Fruit fly (Drosophila melanogaster) whole organism, embryonic: Measurements from ENCODE around the gene CG11600.

ENCODE experiments used
- CG18764 ChIP-seq: fragments of 200-800 bp; sonication (Bioruptor generic); optimal IDR thresholded peaks from 3 replicates; lab custom pipeline; 2016; ENCODE audit warnings: missing biosample characterization, missing genetic modification characterization
- CG6854 ChIP-seq: fragments of 200-800 bp; sonication (Bioruptor generic); optimal IDR thresholded peaks from 3 replicates; lab custom pipeline; 2017; ENCODE audit warnings: missing biosample characterization, mild to moderate bottlenecking, missing genetic modification characterization
- CG8290 ChIP-seq, 3 experiments: fragments of 200-800 bp; sonication (Bioruptor generic); optimal IDR thresholded peaks; 2 replicates each; lab custom pipeline; 2016 to 2019; ENCODE audit warnings: missing biosample characterization in 3 of 3, missing genetic modification characterization in 3 of 3, mild to moderate bottlenecking in 2 of 3, moderate library complexity in 1 of 3
- CG8478 ChIP-seq: fragments of >200 bp; optimal IDR thresholded peaks from 2 replicates; lab custom pipeline; 2018
- Fer2 ChIP-seq: fragments of 200-800 bp; sonication (Bioruptor generic); optimal IDR thresholded peaks from 2 replicates; lab custom pipeline; 2018; ENCODE audit warnings: missing biosample characterization, mild to moderate bottlenecking, missing genetic modification characterization, moderate library complexity
- GATAe ChIP-seq: fragments of 200-800 bp; sonication (Bioruptor generic); conservative IDR thresholded peaks from 2 replicates; pipeline ENCODE4 v1.3.6; 2022; ENCODE audit warnings: missing biosample characterization, missing genetic modification characterization
- bab2 ChIP-seq: fragments of 200-800 bp; sonication (Bioruptor generic); optimal IDR thresholded peaks from 2 replicates; lab custom pipeline; 2016; ENCODE audit warnings: missing biosample characterization, missing genetic modification characterization
- dpn ChIP-seq, 2 experiments: fragments of 200-800 bp; sonication (Bioruptor generic); optimal IDR thresholded peaks; 3 replicates each; lab custom pipeline; 2016; ENCODE audit warnings: missing biosample characterization in 2 of 2, missing genetic modification characterization in 2 of 2
- dysf ChIP-seq: fragments of 200-800 bp; sonication (Bioruptor generic); IDR thresholded peaks from 3 replicates; pipeline ENCODE4 v1.3.6; 2022; ENCODE audit warnings: missing biosample characterization, missing genetic modification characterization
- emc ChIP-seq: fragments of 200-800 bp; sonication (Bioruptor generic); optimal IDR thresholded peaks from 2 replicates; lab custom pipeline; 2016; ENCODE audit warnings: missing biosample characterization, missing genetic modification characterization
- org-1 ChIP-seq: fragments of 200-800 bp; sonication (Bioruptor generic); optimal IDR thresholded peaks from 2 replicates; lab custom pipeline; 2017; ENCODE audit warnings: missing biosample characterization, missing genetic modification characterization

- TF ChIP-seq emc (GFP tag; lab: Kevin White, UChicago) (no peak), CG6854 (no peak), dpn (GFP tag; optimal IDR thresholded peaks at IDR 0.05; lab: Kevin White, UChicago) (no peak), CG8478 (lab: Kevin White, UChicago) (no peak), GATAe (no peak), Fer2 (no peak), dysf (GFP tag; lab: Robert Waterston, UW) (no peak), org-1 (GFP tag; lab: Kevin White, UChicago) (no peak), bab2 (no peak), CG18764 (GFP tag; lab: Kevin White, UChicago) (no peak), CG8290 (GFP tag; optimal IDR thresholded peaks at IDR 0.05; lab: Kevin White, UChicago) (no peak), CG8290 (tag; optimal IDR thresholded peaks at IDR 0.05; lab: Kevin White, UChicago) (no peak)
Observed at dm6 chr3R:12676160-12676559, 39.8 kb downstream of the CG11600 start, which contains the start of gene CG43630.
